Worm (Caenorhabditis elegans) whole organism, L2 larva: ENCODE data around the gene H03G16.7.

Experiments used
- alr-1 ChIP-seq: fragments of 150-350 bp; optimal IDR thresholded peaks from 2 replicates; lab custom pipeline; 2014; ENCODE audit warnings: missing biosample characterization, missing genetic modification characterization
- ama-1 ChIP-seq: fragments of 150-350 bp; optimal IDR thresholded peaks from 2 replicates; lab custom pipeline; 2018; ENCODE audit warnings: inconsistent platforms
- blmp-1 ChIP-seq: sonication (generic microtip); optimal IDR thresholded peaks from 2 replicates; lab custom pipeline; 2017; ENCODE audit warnings: missing genetic modification characterization, mild to moderate bottlenecking, missing compliant biosample characterization, antibody characterized with exemption, moderate library complexity; ENCODE audit not compliant: insufficient read depth
- lin-39 ChIP-seq: fragments of 150-350 bp; optimal IDR thresholded peaks from 2 replicates; lab custom pipeline; 2014; ENCODE audit warnings: missing biosample characterization, missing genetic modification reagents, missing genetic modification characterization
- nhr-11 ChIP-seq: fragments of 150-350 bp; optimal IDR thresholded peaks from 2 replicates; lab custom pipeline; 2014; ENCODE audit warnings: missing biosample characterization, missing genetic modification characterization
- nhr-12 ChIP-seq: fragments of 150-350 bp; optimal IDR thresholded peaks from 2 replicates; lab custom pipeline; 2014; ENCODE audit warnings: missing biosample characterization, missing genetic modification characterization
- nhr-23 ChIP-seq: fragments of 150-350 bp; optimal IDR thresholded peaks from 2 replicates; lab custom pipeline; 2014; ENCODE audit warnings: missing biosample characterization, missing genetic modification reagents, missing genetic modification characterization
- skn-1 ChIP-seq: sonication (generic microtip); optimal IDR thresholded peaks from 2 replicates; lab custom pipeline; 2017; ENCODE audit warnings: missing biosample characterization, missing genetic modification characterization
- unc-39 ChIP-seq: fragments of 150-350 bp; optimal IDR thresholded peaks from 2 replicates; lab custom pipeline; 2014; ENCODE audit warnings: missing biosample characterization, missing genetic modification characterization
- zag-1 ChIP-seq: fragments of 150-350 bp; optimal IDR thresholded peaks from 2 replicates; lab custom pipeline; 2014; ENCODE audit warnings: missing biosample characterization, missing genetic modification characterization
- ztf-11 ChIP-seq: sonication (generic microtip); optimal IDR thresholded peaks from 2 replicates; lab custom pipeline; 2017; ENCODE audit warnings: missing biosample characterization, missing genetic modification characterization
- ztf-4 ChIP-seq: fragments of 150-350 bp; optimal IDR thresholded peaks from 2 replicates; lab custom pipeline; 2014; ENCODE audit warnings: missing biosample characterization, missing genetic modification characterization

DNA sequence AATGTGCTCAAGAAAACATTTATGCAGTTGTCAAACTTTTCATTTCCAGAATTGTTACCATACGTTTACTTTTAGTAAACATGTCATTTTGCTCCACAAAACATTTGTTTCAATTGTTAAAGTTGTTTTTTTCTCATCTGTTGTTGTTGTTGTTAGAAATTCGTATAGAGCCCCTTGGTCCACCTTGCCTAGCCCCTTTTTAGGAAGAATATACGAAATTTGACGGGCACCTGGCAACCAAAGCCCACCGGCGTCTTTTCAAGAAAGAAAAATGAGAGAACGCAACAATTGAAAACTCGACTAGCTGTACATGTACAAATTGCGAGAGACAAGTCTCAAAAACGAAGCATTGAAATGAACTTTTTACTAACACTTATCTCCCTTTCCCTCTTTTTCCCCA is 28.6 kb upstream of the H03G16.7 start, which contains the start of gene F09B12.5:
- TF ChIP-seq zag-1 (tag; lab: Kevin White, UChicago) (no peak), skn-1 (tag; lab: Kevin White, UChicago) (no peak), unc-39 (tag; lab: Kevin White, UChicago) (no peak), nhr-23 (tag; lab: Kevin White, UChicago) (no peak), ama-1 (lab: Kevin White, UChicago) (no peak), lin-39 (tag; lab: Kevin White, UChicago) (no peak), nhr-12 (tag; lab: Kevin White, UChicago) (no peak), nhr-11 (tag; lab: Kevin White, UChicago) (no peak), blmp-1 (tag; lab: Kevin White, UChicago) (no peak), alr-1 (tag; lab: Kevin White, UChicago) (no peak), ztf-11 (tag; lab: Kevin White, UChicago) (no peak), ztf-4 (tag; lab: Kevin White, UChicago) (no peak)
